Fruit fly (Drosophila melanogaster) whole organism: ENCODE data around the gene swm.
A peak's percentile ranks its signal among the peaks of the same experiment; 100 is the strongest.

ENCODE experiments used
- CG8478 ChIP-seq: fragments of >200 bp; optimal IDR thresholded peaks from 2 replicates; lab custom pipeline; 2018; ENCODE audit warnings: inconsistent platforms
- Dll ChIP-seq: fragments of >200 bp; optimal IDR thresholded peaks from 2 replicates; lab custom pipeline; 2017
- EcR ChIP-seq, 2 experiments: fragments of >200 bp; optimal IDR thresholded peaks; 2 replicates each; lab custom pipeline; 2017; ENCODE audit warnings: missing biosample characterization in 2 of 2, missing genetic modification characterization in 2 of 2, missing genetic modification reagents in 2 of 2
- pan ChIP-seq: fragments of >200 bp; optimal IDR thresholded peaks from 2 replicates; lab custom pipeline; 2017
- psq ChIP-seq: fragments of >200 bp; optimal IDR thresholded peaks from 2 replicates; lab custom pipeline; 2017
- usp ChIP-seq: fragments of >200 bp; optimal IDR thresholded peaks from 2 replicates; lab custom pipeline; 2017; ENCODE audit warnings: missing biosample characterization, missing genetic modification characterization, mixed read lengths

Gene swm

DNA sequence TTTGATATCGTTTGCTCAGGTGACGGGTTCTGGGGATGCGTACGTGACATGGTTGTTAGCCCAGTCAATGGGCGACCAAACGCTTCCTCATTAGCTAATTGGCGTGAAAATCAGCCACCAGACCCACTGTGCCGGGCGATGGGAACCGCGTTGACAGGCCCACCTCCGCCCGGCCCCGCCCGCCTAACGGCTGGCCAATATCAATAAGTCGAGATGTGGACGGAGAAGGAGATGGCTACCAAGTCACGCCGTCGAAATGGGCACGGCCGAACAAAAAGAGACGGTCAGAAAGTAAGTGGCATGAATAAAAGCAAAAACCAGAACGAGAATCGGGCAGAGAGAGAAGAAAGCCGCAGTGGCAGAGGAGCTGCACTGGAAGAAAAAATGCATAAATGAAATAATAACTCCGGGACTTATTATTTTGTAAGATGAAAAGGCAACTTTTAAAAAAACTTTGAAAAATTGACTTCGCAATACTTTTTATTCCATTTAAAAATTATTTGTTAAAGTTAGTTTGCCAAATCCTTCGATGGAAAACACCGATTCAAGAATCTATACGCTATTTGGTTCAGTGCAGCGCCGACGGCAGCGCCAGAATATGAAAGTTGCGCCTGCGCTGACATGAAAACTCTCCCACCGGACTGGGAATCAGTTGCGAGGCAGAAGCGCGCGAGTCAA is 44.9 kb downstream of the swm start, which contains the start of gene CG13082:
Gene CG13082 (plus strand): TSS at position 647 of the 678 bp plus-strand sequence.
- TF ChIP-seq psq (lab: Kevin White, UChicago), result no peak

DNA sequence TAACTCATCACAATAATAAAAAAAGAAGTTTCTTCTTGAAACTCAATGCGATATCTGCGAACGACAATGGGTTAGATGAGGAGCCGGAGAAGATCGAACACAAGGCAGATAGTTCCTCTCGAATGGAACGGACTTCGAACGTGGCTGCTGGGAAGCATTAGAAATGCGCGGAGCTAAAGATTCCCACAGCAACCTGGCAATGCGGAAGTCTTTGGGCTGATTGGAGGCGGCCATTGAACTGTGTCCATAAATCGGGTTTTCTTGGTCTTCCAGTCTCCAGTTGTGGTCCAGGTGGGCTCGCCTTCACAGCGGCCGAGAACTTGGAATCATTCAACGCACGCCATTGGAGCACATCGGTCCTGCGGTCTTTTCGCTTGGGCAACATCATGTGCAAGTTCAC is 47.3 kb downstream of the swm start, which contains the start of gene CG13081:
Gene CG13081 (plus strand): TSS at position 301 of the 400 bp plus-strand sequence.
- TF ChIP-seq Dll, result no peak
- TF ChIP-seq EcR (GFP tag; optimal IDR thresholded peaks at IDR 0.05; lab: Kevin White, UChicago), result peak in 1 of 2 experiments; percentile 42

DNA sequence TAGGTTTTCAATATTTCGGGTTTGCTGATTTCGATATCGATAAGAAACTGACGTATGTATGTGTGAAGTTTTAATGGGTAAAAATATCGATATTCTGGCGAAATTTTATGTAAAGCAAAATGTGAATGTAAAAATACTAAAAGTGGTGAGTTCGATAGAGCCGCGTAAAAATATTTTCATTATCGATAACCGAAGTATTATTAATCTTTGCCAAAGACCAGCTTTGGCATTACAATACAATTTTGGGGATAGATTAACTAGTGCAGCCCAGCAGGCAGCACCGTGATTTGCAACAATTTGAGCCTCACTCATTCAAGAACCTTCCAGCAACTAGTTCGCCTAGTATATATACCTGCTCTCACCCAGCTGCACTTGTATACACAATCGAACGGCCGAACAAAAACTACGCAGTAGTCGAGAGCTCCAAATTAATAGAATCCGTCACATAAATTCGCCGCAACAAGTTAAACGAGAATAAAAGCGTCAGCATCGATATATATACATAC is 49.3 kb downstream of the swm start:
- TF ChIP-seq CG8478 (lab: Kevin White, UChicago), result no peak
- TF ChIP-seq EcR (GFP tag; optimal IDR thresholded peaks at IDR 0.05; lab: Kevin White, UChicago), result no peak
- TF ChIP-seq Dll, result no peak
- TF ChIP-seq pan, result no peak
- TF ChIP-seq psq (lab: Kevin White, UChicago), result no peak
- no peak for TF ChIP-seq usp (GFP tag; lab: Kevin White, UChicago)

DNA sequence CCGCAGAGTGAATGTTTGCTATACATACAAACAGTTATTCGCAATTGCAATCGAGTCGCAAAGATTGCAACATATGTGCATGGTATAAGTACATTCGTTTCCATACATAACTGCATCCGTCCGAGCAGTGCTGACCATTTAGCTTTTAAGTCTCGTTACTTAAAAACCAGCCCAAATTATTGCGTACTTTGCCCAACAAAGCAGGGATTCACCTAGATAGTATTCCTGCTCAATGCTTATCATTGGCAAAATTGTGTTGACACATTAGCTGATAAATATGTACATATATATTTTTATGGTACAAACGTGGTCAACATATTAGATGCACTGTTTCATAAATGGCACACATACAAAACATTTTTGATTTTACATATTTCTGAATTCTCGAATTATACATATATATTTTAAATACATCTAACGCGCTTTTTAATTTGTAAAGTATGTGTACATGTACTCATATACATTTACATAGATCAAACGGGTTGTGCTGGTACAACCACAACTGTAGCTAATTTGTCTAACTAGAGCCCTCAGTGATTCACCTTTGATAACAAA is 50.0 kb downstream of the swm start:
- TF ChIP-seq CG8478 (lab: Kevin White, UChicago), result no peak
- TF ChIP-seq usp (GFP tag; lab: Kevin White, UChicago), result no peak
- no peak for TF ChIP-seq EcR (GFP tag; optimal IDR thresholded peaks at IDR 0.05; lab: Kevin White, UChicago)
- TF ChIP-seq psq (lab: Kevin White, UChicago), result no peak
- TF ChIP-seq pan, result no peak
- TF ChIP-seq Dll, result no peak

DNA sequence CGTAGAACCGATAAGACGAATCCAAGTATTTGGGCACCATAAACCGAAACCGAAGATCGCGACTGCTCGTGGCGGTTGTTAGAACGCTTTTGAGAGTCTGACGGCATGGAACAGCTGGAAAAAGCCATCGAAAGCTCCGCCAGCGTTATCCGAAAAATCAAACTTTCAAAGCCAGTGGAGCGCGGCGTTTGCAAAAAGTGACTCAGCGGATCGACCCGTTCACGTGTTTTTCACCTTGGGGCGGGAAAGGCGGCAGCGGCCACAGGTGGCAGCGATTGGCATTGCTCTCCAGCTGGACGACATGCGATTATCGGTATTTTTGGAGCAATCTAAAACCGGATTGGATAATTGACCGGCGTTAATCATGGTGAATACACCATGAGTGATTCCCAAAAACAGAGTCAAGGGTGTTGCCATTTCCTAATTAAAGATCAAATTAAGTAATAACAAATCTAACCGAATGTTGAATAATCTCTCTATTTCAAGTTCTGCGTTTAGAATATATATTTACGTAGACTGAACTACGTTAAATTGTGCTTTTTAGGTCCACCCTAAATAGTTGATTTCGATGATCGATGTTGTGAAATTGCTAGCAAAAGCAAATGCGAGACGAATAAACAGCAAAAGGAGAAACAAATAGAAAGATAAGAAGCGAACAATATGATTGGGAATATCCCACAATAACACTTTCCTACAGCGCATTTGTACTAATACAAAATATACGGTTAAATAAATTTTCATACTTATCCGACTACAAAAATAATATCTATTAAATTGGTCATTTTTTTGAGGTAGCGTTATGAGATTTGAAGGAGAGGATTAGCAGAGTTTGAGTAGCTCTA is 54.0 kb downstream of the swm start, which contains the start of gene CG10337:
Gene CG10337 (minus strand): TSS at position 91 of the 842 bp plus-strand sequence.
- TF ChIP-seq CG8478 (lab: Kevin White, UChicago) (no peak), Dll (no peak), EcR (GFP tag; optimal IDR thresholded peaks at IDR 0.05; lab: Kevin White, UChicago) (no peak), pan (no peak), psq (lab: Kevin White, UChicago) (no peak), usp (GFP tag; lab: Kevin White, UChicago) (no peak)
